Fruit fly (Drosophila melanogaster): ENCODE results near the gene Dnah3.

Gene Dnah3

dm6 chr3L:4840039-4840939 lies 20.8 kb upstream of the Dnah3 start, which contains the start of gene CG13707:
Gene CG13707 (minus strand): TSS chr3L:4840108.
- TF ChIP-seq pzg (GFP tag; optimal IDR thresholded peaks at IDR 0.05), result peak; percentile 23
- TF ChIP-seq Pdp1 (GFP tag; optimal IDR thresholded peaks at IDR 0.05), result peak in 1 of 2 experiments; percentile 56
- peak; percentile 72 for TF ChIP-seq cg (GFP tag; optimal IDR thresholded peaks at IDR 0.05)
- peak; percentile 10 for TF ChIP-seq Med (GFP tag)
- TF ChIP-seq CG8290 (GFP tag; optimal IDR thresholded peaks at IDR 0.05), result no peak
- TF ChIP-seq CG8290 (tag; optimal IDR thresholded peaks at IDR 0.05), result peak in 1 of 2 experiments; percentile 30
- peak; percentile 96 for TF ChIP-seq z (GFP tag; IDR thresholded peaks at IDR 0.05)
- peak; percentile 48 for TF ChIP-seq CG15514 (GFP tag; optimal IDR thresholded peaks at IDR 0.05)
- TF ChIP-seq CG6689 (GFP tag; IDR thresholded peaks at IDR 0.05), result peak; percentile 19; the same call in 1 of the 2 replicates
- peak; percentile 58 for TF ChIP-seq pita (GFP tag; optimal IDR thresholded peaks at IDR 0.05)
- TF ChIP-seq Nf-YA (GFP tag; IDR thresholded peaks at IDR 0.05), result no peak
- 0 out of 2 replicates have a peak, but pooled peaks have one; percentile 5 for TF ChIP-seq vvl (GFP tag; IDR thresholded peaks at IDR 0.05)
- TF ChIP-seq lov (optimal IDR thresholded peaks at IDR 0.05), result no peak
- 0 out of 3 replicates have a peak, but pooled peaks have one; percentile 26 for TF ChIP-seq lov (GFP tag; IDR thresholded peaks at IDR 0.05)
- no peak for TF ChIP-seq HLHmδ (GFP tag; optimal IDR thresholded peaks at IDR 0.05)
- TF ChIP-seq dmrt99B (tag; optimal IDR thresholded peaks at IDR 0.05), result peak; percentile 8
- TF ChIP-seq H2.0 (GFP tag; IDR thresholded peaks at IDR 0.05), result peak; percentile 32; the same call in 1 of the 2 replicates
- no peak for TF ChIP-seq Ravus (GFP tag; IDR thresholded peaks at IDR 0.05)
- TF ChIP-seq Ets97D (GFP tag; optimal IDR thresholded peaks at IDR 0.05), result peak; percentile 3
- TF ChIP-seq CTCF (GFP tag; optimal IDR thresholded peaks at IDR 0.05), result peak; percentile 80
- TF ChIP-seq vnd (GFP tag; IDR thresholded peaks at IDR 0.05; ENCODE audit: partially characterized antibody), result peak; percentile 15; the same call in 1 of the 3 replicates
- TF ChIP-seq CG11085 (GFP tag; IDR thresholded peaks at IDR 0.05), result peak; percentile 27; the same call in 1 of the 2 replicates
- TF ChIP-seq kni (GFP tag; optimal IDR thresholded peaks at IDR 0.05), result no peak
- no peak for TF ChIP-seq CG10654 (GFP tag; optimal IDR thresholded peaks at IDR 0.05)
- TF ChIP-seq CG43689 (GFP tag; IDR thresholded peaks at IDR 0.05), result no peak
- TF ChIP-seq NFAT (GFP tag; IDR thresholded peaks at IDR 0.05), result peak; percentile 22; the same call in 1 of the 2 replicates
- TF ChIP-seq ATbp (GFP tag; optimal IDR thresholded peaks at IDR 0.05), result no peak
- TF ChIP-seq Hmr (GFP tag; optimal IDR thresholded peaks at IDR 0.05), result peak; percentile 35
- TF ChIP-seq Dref (GFP tag; IDR thresholded peaks at IDR 0.05), result 0 out of 2 replicates have a peak, but pooled peaks have one; percentile 17
- no peak for TF ChIP-seq Gsc (GFP tag; IDR thresholded peaks at IDR 0.05)
- no peak for TF ChIP-seq CG7928 (GFP tag; optimal IDR thresholded peaks at IDR 0.05)
- TF ChIP-seq gfzf (GFP tag; optimal IDR thresholded peaks at IDR 0.05), result peak; percentile 35
- TF ChIP-seq Jarid2 (GFP tag; optimal IDR thresholded peaks at IDR 0.05), result peak; percentile 56
- peak; percentile 50 for TF ChIP-seq CG11504 (tag; optimal IDR thresholded peaks at IDR 0.05)
- peak; percentile 46; the same call in 1 of the 2 replicates for TF ChIP-seq Rx (GFP tag; IDR thresholded peaks at IDR 0.05)
- TF ChIP-seq otp (GFP tag; IDR thresholded peaks at IDR 0.05), result 0 out of 3 replicates have a peak, but pooled peaks have one; percentile 16
- no peak for TF ChIP-seq CG12071 (GFP tag; optimal IDR thresholded peaks at IDR 0.05)
- TF ChIP-seq CG17361 (GFP tag; IDR thresholded peaks at IDR 0.05), result 0 out of 3 replicates have a peak, but pooled peaks have one; percentile 34
- TF ChIP-seq CG8478 (optimal IDR thresholded peaks at IDR 0.05), result peak; percentile 76
- peak; percentile 17 for TF ChIP-seq fd64A (GFP tag; optimal IDR thresholded peaks at IDR 0.05)
- TF ChIP-seq row (GFP tag; IDR thresholded peaks at IDR 0.05), result peak; percentile 51; the same call in 2 of the 3 replicates
- TF ChIP-seq CG9817 (tag; optimal IDR thresholded peaks at IDR 0.05), result peak; percentile 17
- TF ChIP-seq CG4404 (GFP tag; IDR thresholded peaks at IDR 0.05), result no peak
- TF ChIP-seq chinmo (GFP tag; IDR thresholded peaks at IDR 0.05; ENCODE audit: partially characterized antibody), result 0 out of 4 replicates have a peak, but pooled peaks have one; percentile 62
- TF ChIP-seq Lhr (GFP tag; optimal IDR thresholded peaks at IDR 0.05), result peak; percentile 3
- peak; percentile 90 for TF ChIP-seq CG15601 (tag; optimal IDR thresholded peaks at IDR 0.05)
- TF ChIP-seq Awh (GFP tag; IDR thresholded peaks at IDR 0.05), result peak; percentile 59; the same call in 1 of the 2 replicates
- TF ChIP-seq ci (GFP tag; IDR thresholded peaks at IDR 0.05), result peak; percentile 54; the same call in 2 of the 3 replicates
- peak; percentile 8 for TF ChIP-seq Meics (GFP tag; optimal IDR thresholded peaks at IDR 0.05)

All from whole organism, embryonic.